Worm (Caenorhabditis elegans) whole organism, L1 larva: ENCODE data around the gene sru-35.

Experiments used
- ceh-82 ChIP-seq, 3 experiments: fragments of 150-350 bp in 1 of 3; sonication (generic microtip) in 2 of 3; optimal IDR thresholded peaks; 2 replicates each; lab custom pipeline; 2014 to 2017; ENCODE audit warnings: missing biosample characterization in 3 of 3, missing genetic modification characterization in 3 of 3
- lin-13 ChIP-seq: fragments of 150-350 bp; optimal IDR thresholded peaks from 2 replicates; lab custom pipeline; 2014; ENCODE audit warnings: missing biosample characterization, missing genetic modification reagents, missing genetic modification characterization
- sptf-1 ChIP-seq: fragments of 150-350 bp; optimal IDR thresholded peaks from 2 replicates; lab custom pipeline; 2014; ENCODE audit warnings: missing biosample characterization, missing genetic modification characterization

DNA sequence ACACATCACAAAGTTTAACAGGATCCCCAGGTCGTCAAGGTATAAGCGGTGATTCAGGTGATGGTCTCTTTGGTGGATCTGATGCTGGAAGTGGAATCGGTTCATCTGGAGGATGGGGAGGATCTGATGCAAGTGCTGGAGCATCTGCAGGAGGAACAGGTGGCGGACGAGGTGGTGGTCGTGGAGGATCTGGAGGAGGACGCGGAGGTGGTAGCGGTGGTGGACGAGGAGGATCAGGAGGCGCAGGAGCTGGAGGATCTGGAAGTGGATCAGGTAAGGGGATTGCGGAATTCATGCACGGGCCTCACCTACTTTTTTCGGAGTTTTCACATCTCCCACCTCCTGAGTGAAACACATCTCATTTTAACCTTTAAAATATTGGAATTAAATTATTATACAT, 26.6 kb upstream of the sru-35 start:
- no peak for TF ChIP-seq ceh-82 (tag; optimal IDR thresholded peaks at IDR 0.05; lab: Kevin White, UChicago)
- TF ChIP-seq sptf-1: no peak
- TF ChIP-seq lin-13 (GFP tag; lab: Kevin White, UChicago): no peak
